Worm (Caenorhabditis elegans): Measurements from ENCODE around the gene ZC443.4.

DNA sequence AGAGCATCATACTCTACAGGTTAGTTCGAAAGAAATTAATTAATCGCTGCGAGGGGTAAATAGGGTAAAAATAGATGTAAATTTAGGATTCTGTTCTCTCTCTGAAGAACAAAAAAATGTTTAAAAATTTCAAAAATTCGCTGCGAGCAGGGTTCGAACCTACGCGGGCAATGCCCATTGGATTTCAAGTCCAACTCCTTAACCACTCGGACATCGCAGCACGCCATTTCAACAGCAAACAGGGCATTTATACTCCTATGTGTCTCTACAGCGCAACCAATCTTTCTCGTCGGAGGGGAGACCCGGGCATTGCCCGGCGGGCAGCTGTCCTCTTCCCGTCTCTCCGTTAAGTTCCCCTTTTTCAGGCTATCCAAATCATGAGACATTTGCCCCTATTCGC is 39.4 kb downstream of the ZC443.4 start:
- no peak for TF ChIP-seq dpl-1 (GFP tag; optimal IDR thresholded peaks at IDR 0.05)
- TF ChIP-seq snpc-3.4 (tag; optimal IDR thresholded peaks at IDR 0.05) = peak; percentile 65
- TF ChIP-seq let-526 (GFP tag; IDR thresholded peaks at IDR 0.05) = peak; percentile 60; the same call in 1 of the 2 replicates
- TF ChIP-seq efl-1 (GFP tag; optimal IDR thresholded peaks at IDR 0.05) = no peak
- TF ChIP-seq pbrm-1 (GFP tag; IDR thresholded peaks at IDR 0.05) = peak; percentile 81
- no peak for TF ChIP-seq B0336.3 (GFP tag; IDR thresholded peaks at IDR 0.05)
- TF ChIP-seq pha-4 (tag; optimal IDR thresholded peaks at IDR 0.05) = no peak
- no peak for TF ChIP-seq lin-35 (GFP tag; optimal IDR thresholded peaks at IDR 0.05)
- no peak for TF ChIP-seq nfya-1 (tag; optimal IDR thresholded peaks at IDR 0.05; ENCODE audit: borderline replicate concordance, insufficient read depth)
- TF ChIP-seq lin-26 (GFP tag; IDR thresholded peaks at IDR 0.05) = peak; percentile 97
